Fruit fly (Drosophila melanogaster) whole organism, adult: ENCODE results near the gene CG9981.

Experiments
- CG11617 ChIP-seq: fragments of 200-800 bp; sonication (Bioruptor generic); optimal IDR thresholded peaks from 2 replicates; lab custom pipeline; 2017; ENCODE audit warnings: mild to moderate bottlenecking, missing biosample characterization, missing genetic modification reagents, missing genetic modification characterization
- CG14711 ChIP-seq: fragments of 200-800 bp; sonication (Bioruptor generic); optimal IDR thresholded peaks from 2 replicates; lab custom pipeline; 2018; ENCODE audit warnings: missing biosample characterization, mild to moderate bottlenecking, missing genetic modification characterization, moderate library complexity
- CG1620 ChIP-seq: fragments of 200-800 bp; sonication (Bioruptor generic); optimal IDR thresholded peaks from 2 replicates; lab custom pipeline; 2016; ENCODE audit warnings: missing biosample characterization, missing genetic modification characterization
- CG5204 ChIP-seq: fragments of 200-800 bp; sonication (Bioruptor generic); optimal IDR thresholded peaks from 2 replicates; lab custom pipeline; 2016; ENCODE audit warnings: missing biosample characterization, missing genetic modification characterization
- CG7045 ChIP-seq: fragments of 200-800 bp; sonication (Bioruptor generic); optimal IDR thresholded peaks from 2 replicates; lab custom pipeline; 2017; ENCODE audit warnings: missing biosample characterization, mild to moderate bottlenecking, missing genetic modification characterization
- CG7101 ChIP-seq: fragments of 200-800 bp; sonication (Bioruptor generic); optimal IDR thresholded peaks from 2 replicates; lab custom pipeline; 2018; ENCODE audit warnings: missing biosample characterization, mild to moderate bottlenecking, missing genetic modification characterization, moderate library complexity
- Clk ChIP-seq: fragments of 200-800 bp; sonication (Bioruptor generic); optimal IDR thresholded peaks from 2 replicates; lab custom pipeline; 2017; ENCODE audit warnings: missing biosample characterization, missing genetic modification characterization
- Crg-1 ChIP-seq: fragments of 200-800 bp; sonication (Bioruptor generic); optimal IDR thresholded peaks from 2 replicates; lab custom pipeline; 2016; ENCODE audit warnings: missing biosample characterization, missing genetic modification characterization
- Mnt ChIP-seq: fragments of 200-800 bp; sonication (Bioruptor generic); optimal IDR thresholded peaks from 2 replicates; lab custom pipeline; 2016; ENCODE audit warnings: missing biosample characterization, mild to moderate bottlenecking, missing genetic modification characterization
- bab1 ChIP-seq: fragments of 200-800 bp; sonication (Bioruptor generic); optimal IDR thresholded peaks from 3 replicates; lab custom pipeline; 2019; ENCODE audit warnings: missing biosample characterization, mild to moderate bottlenecking, missing genetic modification characterization, moderate library complexity
- kay ChIP-seq: fragments of 200-800 bp; sonication (Bioruptor generic); peaks from one replicate; lab custom pipeline; 2016; ENCODE audit warnings: missing biosample characterization, missing genetic modification characterization, borderline replicate concordance
- pad ChIP-seq: fragments of 200-800 bp; sonication (Bioruptor generic); optimal IDR thresholded peaks from 3 replicates; lab custom pipeline; 2017; ENCODE audit warnings: missing biosample characterization, missing genetic modification characterization, mild to moderate bottlenecking, moderate library complexity, missing genetic modification reagents
- toe ChIP-seq: fragments of 200-800 bp; sonication (Bioruptor generic); optimal IDR thresholded peaks from 2 replicates; lab custom pipeline; 2016; ENCODE audit warnings: missing biosample characterization, missing genetic modification characterization

- TF ChIP-seq CG14711 (no peak), kay (peak; percentile 55), pad (GFP tag; lab: Kevin White, UChicago) (no peak), Clk (GFP tag; lab: Kevin White, UChicago) (no peak), Mnt (GFP tag; lab: Kevin White, UChicago) (peak; percentile 22), CG5204 (GFP tag; lab: Kevin White, UChicago) (no peak), CG7101 (tag; lab: Kevin White, UChicago) (no peak), CG1620 (GFP tag; lab: Kevin White, UChicago) (no peak), CG11617 (GFP tag; lab: Kevin White, UChicago) (no peak), toe (GFP tag; lab: Kevin White, UChicago) (no peak), bab1 (GFP tag; lab: Kevin White, UChicago) (no peak), Crg-1 (GFP tag; lab: Kevin White, UChicago) (no peak), CG7045 (GFP tag; lab: Kevin White, UChicago) (no peak)
Observed at dm6 chrX:16414451-16415368, 9.8 kb upstream of the CG9981 start, which contains the start of gene Traf-like.
